Fruit fly (Drosophila melanogaster) whole organism, embryonic: Measurements from ENCODE around the gene Smug.

Experiments
- B-H1 ChIP-seq: fragments of 200-800 bp; sonication (Bioruptor generic); IDR thresholded peaks from 3 replicates; pipeline ENCODE4 v1.3.6; 2022; ENCODE audit warnings: missing biosample characterization, missing genetic modification characterization
- Bgb ChIP-seq: fragments of 200-800 bp; sonication (Bioruptor generic); IDR thresholded peaks from 2 replicates; pipeline ENCODE4 v1.3.6; 2022; ENCODE audit warnings: missing biosample characterization, missing genetic modification characterization; ENCODE audit not compliant: partially characterized antibody
- CG13424 ChIP-seq: fragments of 200-800 bp; sonication (Bioruptor generic); optimal IDR thresholded peaks from 2 replicates; lab custom pipeline; 2019; ENCODE audit warnings: missing biosample characterization, mild to moderate bottlenecking, missing genetic modification characterization, moderate library complexity
- CG13775 ChIP-seq: fragments of 200-800 bp; sonication (Bioruptor generic); optimal IDR thresholded peaks from 3 replicates; lab custom pipeline; 2017; ENCODE audit warnings: missing biosample characterization, mild to moderate bottlenecking, missing genetic modification characterization
- CG14710 ChIP-seq: fragments of 200-800 bp; sonication (Bioruptor generic); optimal IDR thresholded peaks from 3 replicates; lab custom pipeline; 2019; ENCODE audit warnings: missing biosample characterization, mild to moderate bottlenecking, missing genetic modification characterization, moderate library complexity
- CG17568 ChIP-seq: fragments of 200-800 bp; sonication (Bioruptor generic); optimal IDR thresholded peaks from 2 replicates; lab custom pipeline; 2018; ENCODE audit warnings: missing biosample characterization, mild to moderate bottlenecking, missing genetic modification characterization, moderate library complexity
- CG1832 ChIP-seq: fragments of 200-800 bp; sonication (Bioruptor generic); optimal IDR thresholded peaks from 2 replicates; lab custom pipeline; 2017; ENCODE audit warnings: missing biosample characterization, mild to moderate bottlenecking, missing genetic modification characterization, inconsistent platforms
- CG30403 ChIP-seq: fragments of 200-800 bp; sonication (Bioruptor generic); optimal IDR thresholded peaks from 3 replicates; lab custom pipeline; 2016; ENCODE audit warnings: missing biosample characterization, missing genetic modification characterization
- CG33557 ChIP-seq: fragments of 200-800 bp; sonication (Bioruptor generic); optimal IDR thresholded peaks from 2 replicates; lab custom pipeline; 2019; ENCODE audit warnings: missing biosample characterization, mild to moderate bottlenecking, missing genetic modification characterization, moderate library complexity
- CG42726 ChIP-seq: fragments of 200-800 bp; sonication (Bioruptor generic); IDR thresholded peaks from 2 replicates; pipeline ENCODE4 v1.3.6; 2022; ENCODE audit warnings: missing biosample characterization, missing genetic modification characterization; ENCODE audit not compliant: partially characterized antibody
- CG6689 ChIP-seq: fragments of 200-800 bp; sonication (Bioruptor generic); IDR thresholded peaks from 2 replicates; pipeline ENCODE4 v1.3.6; 2022; ENCODE audit warnings: missing biosample characterization, missing genetic modification characterization
- CG6854 ChIP-seq: fragments of 200-800 bp; sonication (Bioruptor generic); optimal IDR thresholded peaks from 3 replicates; lab custom pipeline; 2017; ENCODE audit warnings: missing biosample characterization, mild to moderate bottlenecking, missing genetic modification characterization
- CG8359 ChIP-seq: fragments of 200-800 bp; sonication (Bioruptor generic); optimal IDR thresholded peaks from 2 replicates; lab custom pipeline; 2017; ENCODE audit warnings: missing biosample characterization, mild to moderate bottlenecking, missing genetic modification characterization, borderline replicate concordance
- CG8944 ChIP-seq: fragments of 200-800 bp; sonication (Bioruptor generic); optimal IDR thresholded peaks from 3 replicates; lab custom pipeline; 2016; ENCODE audit warnings: missing biosample characterization, missing genetic modification characterization
- CG9437 ChIP-seq: fragments of 200-800 bp; sonication (Bioruptor generic); optimal IDR thresholded peaks from 2 replicates; lab custom pipeline; 2018; ENCODE audit warnings: missing biosample characterization, mild to moderate bottlenecking, missing genetic modification characterization
- Chrac-16 ChIP-seq: fragments of 200-800 bp; sonication (Bioruptor generic); optimal IDR thresholded peaks from 3 replicates; lab custom pipeline; 2016; ENCODE audit warnings: missing biosample characterization, missing genetic modification characterization
- D19A ChIP-seq: fragments of 200-800 bp; optimal IDR thresholded peaks from 3 replicates; lab custom pipeline; 2019; ENCODE audit warnings: missing biosample characterization, mild to moderate bottlenecking, missing genetic modification characterization, moderate library complexity
- E2f2 ChIP-seq: fragments of 200-800 bp; sonication (Bioruptor generic); IDR thresholded peaks from 2 replicates; pipeline ENCODE4 v1.3.6; 2022; ENCODE audit warnings: missing biosample characterization, missing genetic modification characterization
- Fer1 ChIP-seq: fragments of 200-800 bp; sonication (Bioruptor generic); optimal IDR thresholded peaks from 2 replicates; lab custom pipeline; 2017; ENCODE audit warnings: missing biosample characterization, mild to moderate bottlenecking, missing genetic modification characterization
- Mad ChIP-seq: fragments of 200-800 bp; sonication (Bioruptor generic); optimal IDR thresholded peaks from 2 replicates; lab custom pipeline; 2016; ENCODE audit warnings: missing biosample characterization, missing genetic modification characterization
- Nf-YA ChIP-seq: fragments of 200-800 bp; sonication (Bioruptor generic); IDR thresholded peaks from 2 replicates; pipeline ENCODE4 v1.3.6; 2022; ENCODE audit warnings: missing biosample characterization, missing genetic modification characterization
- Poxn ChIP-seq: fragments of 200-800 bp; sonication (Bioruptor generic); IDR thresholded peaks from 2 replicates; pipeline ENCODE4 v1.3.6; 2022; ENCODE audit warnings: missing biosample characterization, missing genetic modification characterization
- Ptx1 ChIP-seq: fragments of 200-800 bp; sonication (Bioruptor generic); IDR thresholded peaks from 2 replicates; pipeline ENCODE4 v1.3.6; 2022; ENCODE audit warnings: missing biosample characterization, missing genetic modification characterization
- Ravus ChIP-seq: fragments of 200-800 bp; sonication (Bioruptor generic); IDR thresholded peaks from 2 replicates; pipeline ENCODE4 v1.3.6; 2022; ENCODE audit warnings: missing biosample characterization, missing genetic modification characterization
- Sin3A ChIP-seq: fragments of >200 bp; optimal IDR thresholded peaks from 2 replicates; lab custom pipeline; 2018
- Xbp1 ChIP-seq: fragments of 200-800 bp; sonication (Bioruptor generic); optimal IDR thresholded peaks from 3 replicates; lab custom pipeline; 2016; ENCODE audit warnings: missing biosample characterization, mild to moderate bottlenecking, missing genetic modification characterization
- cad ChIP-seq: fragments of >200 bp; optimal IDR thresholded peaks from 2 replicates; lab custom pipeline; 2017; ENCODE audit warnings: missing biosample characterization, missing genetic modification characterization
- chif ChIP-seq, 2 experiments: fragments of 200-800 bp; sonication (Bioruptor generic); optimal IDR thresholded peaks; 3 replicates each; lab custom pipeline; 2016; ENCODE audit warnings: missing biosample characterization in 2 of 2, missing genetic modification characterization in 2 of 2
- chn ChIP-seq: fragments of 200-800 bp; sonication (Bioruptor generic); optimal IDR thresholded peaks from 2 replicates; lab custom pipeline; 2016; ENCODE audit warnings: missing biosample characterization, missing genetic modification characterization
- ci ChIP-seq: fragments of 200-800 bp; sonication (Bioruptor generic); IDR thresholded peaks from 3 replicates; pipeline ENCODE4 v1.3.6; 2022; ENCODE audit warnings: missing biosample characterization, missing genetic modification characterization
- dan ChIP-seq: fragments of 200-800 bp; sonication (Bioruptor generic); IDR thresholded peaks from 2 replicates; pipeline ENCODE4 v1.3.6; 2022; ENCODE audit warnings: missing biosample characterization, missing genetic modification characterization
- dati ChIP-seq: fragments of 200-800 bp; sonication (Bioruptor generic); IDR thresholded peaks from 2 replicates; pipeline ENCODE4 v1.3.6; 2022; ENCODE audit warnings: missing biosample characterization, missing genetic modification characterization
- dimm ChIP-seq: fragments of 200-800 bp; sonication (Bioruptor generic); IDR thresholded peaks from 2 replicates; pipeline ENCODE4 v1.3.6; 2022; ENCODE audit warnings: missing biosample characterization, missing genetic modification characterization
- dm ChIP-seq: fragments of 200-800 bp; sonication (Bioruptor generic); optimal IDR thresholded peaks from 3 replicates; lab custom pipeline; 2016; ENCODE audit warnings: missing biosample characterization, missing genetic modification characterization
- emc ChIP-seq: fragments of 200-800 bp; sonication (Bioruptor generic); optimal IDR thresholded peaks from 2 replicates; lab custom pipeline; 2016; ENCODE audit warnings: missing biosample characterization, missing genetic modification characterization
- gcm ChIP-seq: fragments of 200-800 bp; sonication (Bioruptor generic); optimal IDR thresholded peaks from 2 replicates; lab custom pipeline; 2019; ENCODE audit warnings: missing biosample characterization, mild to moderate bottlenecking, missing genetic modification characterization, moderate library complexity
- hth ChIP-seq: fragments of >200 bp; optimal IDR thresholded peaks from 2 replicates; lab custom pipeline; 2017; ENCODE audit warnings: inconsistent platforms
- lov ChIP-seq, 2 experiments: fragments of 200-800 bp in 1 of 2; fragments of >200 bp in 1 of 2; sonication (Bioruptor generic) in 1 of 2; IDR thresholded peaks in 1 of 2; optimal IDR thresholded peaks in 1 of 2; 2 replicates in 1 of 2; 3 replicates in 1 of 2; pipeline versions ENCODE4 v1.3.6 to Lab custom; 2017 to 2022; ENCODE audit warnings: missing biosample characterization in 1 of 2, missing genetic modification characterization in 1 of 2
- odd ChIP-seq: fragments of 200-800 bp; sonication (Bioruptor generic); optimal IDR thresholded peaks from 2 replicates; lab custom pipeline; 2017; ENCODE audit warnings: missing biosample characterization, mild to moderate bottlenecking, missing genetic modification characterization
- p53 ChIP-seq: fragments of 200-800 bp; sonication (Bioruptor generic); optimal IDR thresholded peaks from 2 replicates; lab custom pipeline; 2016; ENCODE audit warnings: missing biosample characterization, missing genetic modification characterization
- pita ChIP-seq: fragments of 200-800 bp; sonication (Bioruptor generic); optimal IDR thresholded peaks from 2 replicates; lab custom pipeline; 2017; ENCODE audit warnings: missing biosample characterization, mild to moderate bottlenecking, missing genetic modification characterization
- ranshi ChIP-seq: fragments of 200-800 bp; sonication (Bioruptor generic); IDR thresholded peaks from 2 replicates; pipeline ENCODE4 v1.3.6; 2022; ENCODE audit warnings: missing biosample characterization, missing genetic modification characterization
- salm ChIP-seq: fragments of 200-800 bp; sonication (Bioruptor generic); optimal IDR thresholded peaks from 2 replicates; lab custom pipeline; 2018; ENCODE audit warnings: missing biosample characterization, mild to moderate bottlenecking, missing genetic modification characterization
- sc ChIP-seq, 3 experiments: fragments of >200 bp in 2 of 3; fragments of 200-800 bp in 1 of 3; sonication (Bioruptor generic) in 1 of 3; optimal IDR thresholded peaks; 2 replicates in 2 of 3; 3 replicates in 1 of 3; lab custom pipeline; 2017; ENCODE audit warnings: mild to moderate bottlenecking in 1 of 3, missing biosample characterization in 1 of 3, missing genetic modification characterization in 1 of 3, missing genetic modification reagents in 1 of 3
- ssp ChIP-seq: fragments of 200-800 bp; sonication (Bioruptor generic); IDR thresholded peaks from 2 replicates; pipeline ENCODE4 v1.3.6; 2022; ENCODE audit warnings: missing biosample characterization, missing genetic modification characterization
- stwl ChIP-seq: fragments of 200-800 bp; sonication (Bioruptor generic); optimal IDR thresholded peaks from 3 replicates; lab custom pipeline; 2018; ENCODE audit warnings: missing biosample characterization, mild to moderate bottlenecking, missing genetic modification characterization, moderate library complexity
- tna ChIP-seq: fragments of 200-800 bp; sonication (Bioruptor generic); IDR thresholded peaks from 2 replicates; pipeline ENCODE4 v1.3.6; 2022; ENCODE audit warnings: missing biosample characterization, missing genetic modification characterization; ENCODE audit not compliant: partially characterized antibody
- vfl ChIP-seq: fragments of 200-800 bp; sonication (Bioruptor generic); optimal IDR thresholded peaks from 2 replicates; lab custom pipeline; 2016; ENCODE audit warnings: missing biosample characterization, missing genetic modification characterization
- vvl ChIP-seq: fragments of 200-800 bp; sonication (Bioruptor generic); IDR thresholded peaks from 2 replicates; pipeline ENCODE4 v1.3.6; 2022; ENCODE audit warnings: missing biosample characterization, missing genetic modification characterization
- yki ChIP-seq: fragments of >200 bp; optimal IDR thresholded peaks from 3 replicates; lab custom pipeline; 2018

Smug gene

dm6 chr3R:17118917-17119378 is 31.4 kb upstream of the Smug start (continued):
- TF ChIP-seq Fer1 (GFP tag; lab: Kevin White, UChicago) = no peak
- TF ChIP-seq CG30403 (GFP tag; lab: Kevin White, UChicago) = no peak
- TF ChIP-seq D19A (tag; lab: Kevin White, UChicago) = no peak
- peak; percentile 11 for TF ChIP-seq CG6854 (GFP tag; lab: Kevin White, UChicago)
- no peak for TF ChIP-seq salm (tag; lab: Kevin White, UChicago)
- TF ChIP-seq Xbp1 (GFP tag; lab: Kevin White, UChicago) = no peak
- TF ChIP-seq Bgb (GFP tag; lab: Robert Waterston, UW) = peak; percentile 48; the same call in 1 of the 2 replicates
- no peak for TF ChIP-seq ssp (GFP tag; lab: Robert Waterston, UW)
- TF ChIP-seq CG6689 = no peak
- TF ChIP-seq dimm (GFP tag; lab: Robert Waterston, UW) = no peak
- TF ChIP-seq cad (GFP tag; lab: Kevin White, UChicago) = no peak
- TF ChIP-seq emc (GFP tag; lab: Kevin White, UChicago) = no peak
- no peak for TF ChIP-seq B-H1 (GFP tag; lab: Robert Waterston, UW)
- no peak for TF ChIP-seq chn (GFP tag; lab: Kevin White, UChicago)
- TF ChIP-seq ci (GFP tag; lab: Robert Waterston, UW) = peak; percentile 56; the same call in 1 of the 3 replicates
- no peak for TF ChIP-seq E2f2
- no peak for TF ChIP-seq Mad
- no peak for TF ChIP-seq Ravus (GFP tag; lab: Robert Waterston, UW)
- no peak for TF ChIP-seq Nf-YA (GFP tag; lab: Robert Waterston, UW)
- TF ChIP-seq Sin3A (lab: Kevin White, UChicago) = no peak
- no peak for TF ChIP-seq CG8944 (GFP tag; lab: Kevin White, UChicago)
- no peak for TF ChIP-seq CG42726 (GFP tag; lab: Robert Waterston, UW)
- 0 out of 2 replicates have a peak, but pooled peaks have one; percentile 21 for TF ChIP-seq tna (GFP tag; lab: Robert Waterston, UW)
- TF ChIP-seq ranshi (GFP tag; lab: Robert Waterston, UW) = no peak
- TF ChIP-seq lov (optimal IDR thresholded peaks at IDR 0.05; lab: Kevin White, UChicago) = no peak
- no peak for TF ChIP-seq lov (GFP tag; IDR thresholded peaks at IDR 0.05; lab: Robert Waterston, UW)
- TF ChIP-seq CG17568 = no peak
- no peak for TF ChIP-seq sc (optimal IDR thresholded peaks at IDR 0.05; lab: Kevin White, UChicago)
- no peak for TF ChIP-seq sc (GFP tag; optimal IDR thresholded peaks at IDR 0.05; lab: Kevin White, UChicago)
- no peak for TF ChIP-seq dati (GFP tag; lab: Robert Waterston, UW)
- no peak for TF ChIP-seq CG1832 (GFP tag; lab: Kevin White, UChicago)
- peak; percentile 57 for TF ChIP-seq yki (lab: Kevin White, UChicago)
- no peak for TF ChIP-seq CG14710
- TF ChIP-seq CG33557 (GFP tag; lab: Kevin White, UChicago) = no peak
- TF ChIP-seq vvl (GFP tag; lab: Robert Waterston, UW) = no peak
- no peak for TF ChIP-seq dan (GFP tag; lab: Robert Waterston, UW)
- peak; percentile 18 for TF ChIP-seq stwl (tag; lab: Kevin White, UChicago)
- no peak for TF ChIP-seq chif (GFP tag; optimal IDR thresholded peaks at IDR 0.05; lab: Kevin White, UChicago)
- no peak for TF ChIP-seq hth (lab: Kevin White, UChicago)
- no peak for TF ChIP-seq odd (GFP tag; lab: Kevin White, UChicago)
- TF ChIP-seq Ptx1 = no peak
- TF ChIP-seq dm = no peak
- TF ChIP-seq Chrac-16 (GFP tag; lab: Kevin White, UChicago) = no peak
- no peak for TF ChIP-seq CG13424 (tag; lab: Kevin White, UChicago)
- no peak for TF ChIP-seq Poxn (GFP tag; lab: Robert Waterston, UW)
- no peak for TF ChIP-seq CG9437
- no peak for TF ChIP-seq CG13775 (GFP tag; lab: Kevin White, UChicago)
- no peak for TF ChIP-seq vfl (GFP tag; lab: Kevin White, UChicago)
- no peak for TF ChIP-seq pita
- peak; percentile 38 for TF ChIP-seq gcm (GFP tag; lab: Kevin White, UChicago)
- peak; percentile 7 for TF ChIP-seq CG8359 (GFP tag; lab: Kevin White, UChicago)
- TF ChIP-seq p53 (GFP tag; lab: Kevin White, UChicago) = no peak
